Worm (Caenorhabditis elegans) whole organism, L3 larva: ENCODE measurements around the gene C06H2.7.

Experiments
- R02D3.7 ChIP-seq: fragments of 150-350 bp; optimal IDR thresholded peaks from 2 replicates; lab custom pipeline; 2014; ENCODE audit warnings: missing biosample characterization, missing genetic modification characterization
- aly-2 ChIP-seq: fragments of 150-350 bp; optimal IDR thresholded peaks from 2 replicates; lab custom pipeline; 2014; ENCODE audit warnings: missing biosample characterization, missing genetic modification characterization
- elt-3 ChIP-seq, 3 experiments: fragments of 150-350 bp in 1 of 3; sonication (generic microtip) in 2 of 3; optimal IDR thresholded peaks; 2 replicates in 2 of 3; 4 replicates in 1 of 3; lab custom pipeline; 2014 to 2017; ENCODE audit warnings: missing biosample characterization in 3 of 3, missing genetic modification characterization in 3 of 3
- fkh-10 ChIP-seq: sonication (generic microtip); optimal IDR thresholded peaks from 2 replicates; lab custom pipeline; 2017; ENCODE audit warnings: missing biosample characterization, missing genetic modification reagents, missing genetic modification characterization
- jun-1 ChIP-seq: fragments of 150-350 bp; optimal IDR thresholded peaks from 2 replicates; lab custom pipeline; 2014; ENCODE audit warnings: missing biosample characterization, missing genetic modification reagents, missing genetic modification characterization
- lin-15B ChIP-seq: fragments of 150-350 bp; optimal IDR thresholded peaks from 2 replicates; lab custom pipeline; 2014; ENCODE audit warnings: missing biosample characterization, missing genetic modification characterization
- nfya-1 ChIP-seq: sonication (generic microtip); optimal IDR thresholded peaks from 2 replicates; lab custom pipeline; 2017; ENCODE audit warnings: missing genetic modification characterization, mild to moderate bottlenecking, missing compliant biosample characterization, antibody characterized with exemption, moderate library complexity; ENCODE audit not compliant: insufficient read depth
- nhr-28 ChIP-seq: fragments of 150-350 bp; optimal IDR thresholded peaks from 2 replicates; lab custom pipeline; 2014; ENCODE audit warnings: missing biosample characterization, missing genetic modification characterization
- nhr-76 ChIP-seq: fragments of 150-350 bp; sonication (generic microtip); optimal IDR thresholded peaks from 5 replicates; lab custom pipeline; 2014; ENCODE audit warnings: missing biosample characterization, missing genetic modification characterization
- pqm-1 ChIP-seq: fragments of 150-350 bp; optimal IDR thresholded peaks from 2 replicates; lab custom pipeline; 2017; ENCODE audit warnings: missing biosample characterization, missing genetic modification characterization, inconsistent platforms
- snpc-4 ChIP-seq: fragments of 150-350 bp; optimal IDR thresholded peaks from 2 replicates; lab custom pipeline; 2014; ENCODE audit warnings: missing biosample characterization, missing genetic modification characterization
- unc-39 ChIP-seq: sonication (generic microtip); optimal IDR thresholded peaks from 4 replicates; lab custom pipeline; 2017; ENCODE audit warnings: missing biosample characterization, missing genetic modification characterization
- zag-1 ChIP-seq: fragments of 150-350 bp; optimal IDR thresholded peaks from 2 replicates; lab custom pipeline; 2014; ENCODE audit warnings: missing biosample characterization, missing genetic modification characterization

- TF ChIP-seq nhr-76 (tag; lab: Kevin White, UChicago) (no peak), snpc-4 (no peak), zag-1 (tag; lab: Kevin White, UChicago) (no peak), nhr-28 (tag; lab: Kevin White, UChicago) (no peak), elt-3 (tag; optimal IDR thresholded peaks at IDR 0.05; lab: Kevin White, UChicago) (no peak), lin-15B (tag; lab: Kevin White, UChicago) (no peak), pqm-1 (peak; percentile 15), aly-2 (tag; lab: Kevin White, UChicago) (no peak), fkh-10 (GFP tag; lab: Kevin White, UChicago) (no peak), jun-1 (tag; lab: Kevin White, UChicago) (no peak), R02D3.7 (tag; lab: Kevin White, UChicago) (no peak), unc-39 (tag; lab: Kevin White, UChicago) (no peak), nfya-1 (peak; percentile 10)
Measured at ce11 chrV:11122466-11122865, 22.1 kb downstream of the C06H2.7 start, which contains the start of gene mboa-2.
